Worm (Caenorhabditis elegans) whole organism, mixed stage, embryonic: ENCODE results near the gene Y75B8A.10.

Source experiments
- elt-3 ChIP-seq: fragments of 150-350 bp; optimal IDR thresholded peaks from 2 replicates; lab custom pipeline; 2014; ENCODE audit warnings: missing biosample characterization, missing genetic modification characterization
- lin-13 ChIP-seq: fragments of 150-350 bp; optimal IDR thresholded peaks from 2 replicates; lab custom pipeline; 2014; ENCODE audit warnings: missing biosample characterization, missing genetic modification characterization
- lsy-2 ChIP-seq: fragments of 150-350 bp; optimal IDR thresholded peaks from 2 replicates; lab custom pipeline; 2014; ENCODE audit warnings: missing biosample characterization, missing genetic modification characterization
- snpc-4 ChIP-seq: fragments of 150-350 bp; optimal IDR thresholded peaks from 2 replicates; lab custom pipeline; 2014; ENCODE audit warnings: missing biosample characterization, missing genetic modification characterization
- ztf-11 ChIP-seq: fragments of 150-350 bp; optimal IDR thresholded peaks from 2 replicates; lab custom pipeline; 2014; ENCODE audit warnings: missing biosample characterization, missing genetic modification characterization

ce11 chrIII:12207574-12207973 lies 24.8 kb upstream of the Y75B8A.10 start:
- no peak for TF ChIP-seq lin-13 (tag; lab: Kevin White, UChicago)
- no peak for TF ChIP-seq elt-3 (tag; lab: Kevin White, UChicago)
- TF ChIP-seq ztf-11 (tag; lab: Kevin White, UChicago), result no peak
- no peak for TF ChIP-seq snpc-4 (tag; lab: Kevin White, UChicago)
- no peak for TF ChIP-seq lsy-2 (tag; lab: Kevin White, UChicago)
